Fruit fly (Drosophila melanogaster): Measurements from ENCODE around the gene Gip.
A peak's percentile ranks its signal among the peaks of the same experiment; 100 is the strongest.

Gip gene

DNA sequence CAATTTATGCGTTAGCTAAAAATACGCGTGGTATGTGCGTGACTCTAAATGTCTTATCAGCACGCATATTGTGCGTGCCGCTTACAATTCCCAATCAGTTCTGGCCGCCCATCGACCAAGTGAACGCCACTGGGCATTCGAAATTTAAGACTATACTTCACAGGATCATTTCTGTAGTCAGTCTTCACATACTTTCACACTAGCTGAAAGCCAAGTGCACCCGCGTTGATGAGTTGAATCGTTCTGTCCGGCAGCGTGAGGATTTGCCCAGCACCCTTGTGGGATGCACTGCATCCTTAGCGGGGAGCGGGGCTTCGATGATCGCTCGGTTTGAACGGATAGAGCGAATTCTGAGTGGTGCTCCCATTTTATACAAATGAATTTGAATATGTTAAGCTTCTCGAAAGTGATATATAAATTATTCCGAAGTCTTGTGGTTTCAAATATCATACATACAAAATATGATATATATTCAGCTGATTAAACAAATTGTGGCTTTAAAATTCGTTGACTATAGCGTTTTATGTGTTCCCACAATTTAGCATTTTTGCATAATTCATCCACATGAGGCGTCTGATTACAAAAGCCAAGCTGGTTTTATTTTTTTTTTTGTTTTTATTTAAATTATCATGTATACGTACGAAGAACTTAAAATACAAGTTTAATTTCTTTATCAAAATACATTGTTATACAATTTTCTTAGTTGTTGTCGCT is 18.5 kb upstream of the Gip start:
- TF ChIP-seq Clk (GFP tag; optimal IDR thresholded peaks at IDR 0.05) (no peak), CG1620 (GFP tag; optimal IDR thresholded peaks at IDR 0.05) (no peak), Mnt (GFP tag; optimal IDR thresholded peaks at IDR 0.05) (no peak), tj (GFP tag; optimal IDR thresholded peaks at IDR 0.05) (peak; percentile 98), pad (GFP tag; optimal IDR thresholded peaks at IDR 0.05) (no peak), toe (GFP tag; optimal IDR thresholded peaks at IDR 0.05) (no peak)

dm6 chrX:10340492-10340891 is 10.8 kb upstream of the Gip start:
- TF ChIP-seq pad (GFP tag; optimal IDR thresholded peaks at IDR 0.05) (no peak), CG1620 (GFP tag; optimal IDR thresholded peaks at IDR 0.05) (no peak), CG33017 (tag; optimal IDR thresholded peaks at IDR 0.05) (no peak), cic (GFP tag; optimal IDR thresholded peaks at IDR 0.05) (no peak), CG12768 (GFP tag; optimal IDR thresholded peaks at IDR 0.05) (no peak), tj (GFP tag; optimal IDR thresholded peaks at IDR 0.05) (no peak), CG7101 (tag; optimal IDR thresholded peaks at IDR 0.05) (no peak), kay (GFP tag; ENCODE audit: borderline replicate concordance) (no peak), CG5204 (GFP tag; optimal IDR thresholded peaks at IDR 0.05) (no peak), Mnt (GFP tag; optimal IDR thresholded peaks at IDR 0.05) (no peak)

DNA sequence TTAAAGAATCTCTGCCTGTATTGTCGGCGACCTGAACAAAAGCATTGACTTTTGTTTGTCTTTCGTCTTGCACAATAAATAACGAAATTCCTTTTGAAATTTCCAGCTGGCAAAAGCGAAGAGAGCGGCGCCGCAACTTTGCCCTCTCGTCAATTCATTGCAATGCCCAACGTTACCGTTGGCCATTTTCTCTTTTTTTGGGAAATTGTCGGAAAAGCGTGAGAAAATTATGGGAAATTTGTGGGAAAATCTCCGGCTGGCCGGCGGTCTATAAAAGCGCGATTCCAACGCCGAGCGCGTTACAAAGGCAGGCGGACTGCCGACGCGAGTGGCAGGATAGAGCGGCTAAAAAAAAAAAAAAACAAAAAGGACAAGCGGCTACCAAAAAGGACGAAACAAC is 3.7 kb upstream of the Gip start, which contains the start of gene CG43740:
TSS of gene CG43740 (plus strand) at position 301 of the 400 bp plus-strand sequence.
- TF ChIP-seq CG1620 (GFP tag; optimal IDR thresholded peaks at IDR 0.05): no peak
- TF ChIP-seq Crg-1 (GFP tag; optimal IDR thresholded peaks at IDR 0.05): no peak
- TF ChIP-seq bab1 (GFP tag; optimal IDR thresholded peaks at IDR 0.05): no peak
- TF ChIP-seq CG14711 (tag; optimal IDR thresholded peaks at IDR 0.05): no peak
- TF ChIP-seq Clk (GFP tag; optimal IDR thresholded peaks at IDR 0.05): no peak
- no peak for TF ChIP-seq cnc (optimal IDR thresholded peaks at IDR 0.05)
- no peak for TF ChIP-seq CG33017 (tag; optimal IDR thresholded peaks at IDR 0.05)
- no peak for TF ChIP-seq CG12768 (GFP tag; optimal IDR thresholded peaks at IDR 0.05)
- no peak for TF ChIP-seq ovo (GFP tag; optimal IDR thresholded peaks at IDR 0.05)

dm6 chrX:10331718-10332117 is 2.0 kb upstream of the Gip start, which contains the start of gene CG15306:
CG15306 (minus strand) TSS chrX:10331818.
- no peak for TF ChIP-seq CG7101 (tag; optimal IDR thresholded peaks at IDR 0.05)
- TF ChIP-seq CG12768 (GFP tag; optimal IDR thresholded peaks at IDR 0.05): no peak
- TF ChIP-seq tj (GFP tag; optimal IDR thresholded peaks at IDR 0.05): no peak
- TF ChIP-seq pad (GFP tag; optimal IDR thresholded peaks at IDR 0.05): no peak
- TF ChIP-seq bab1 (GFP tag; optimal IDR thresholded peaks at IDR 0.05): no peak
- TF ChIP-seq CG14711 (tag; optimal IDR thresholded peaks at IDR 0.05): no peak
- no peak for TF ChIP-seq CG33017 (tag; optimal IDR thresholded peaks at IDR 0.05)
- no peak for TF ChIP-seq toe (GFP tag; optimal IDR thresholded peaks at IDR 0.05)
- no peak for TF ChIP-seq CG7045 (GFP tag; optimal IDR thresholded peaks at IDR 0.05)
- no peak for TF ChIP-seq kay (GFP tag; ENCODE audit: borderline replicate concordance)
- TF ChIP-seq Crg-1 (GFP tag; optimal IDR thresholded peaks at IDR 0.05): no peak
- TF ChIP-seq CG1620 (GFP tag; optimal IDR thresholded peaks at IDR 0.05): no peak
- no peak for TF ChIP-seq cnc (optimal IDR thresholded peaks at IDR 0.05)
- no peak for TF ChIP-seq Hr96 (GFP tag; optimal IDR thresholded peaks at IDR 0.05)

dm6 chrX:10326346-10326830 is 3.3 kb downstream of the Gip start, which contains the start of gene CG2909:
CG2909 (plus strand) TSS chrX:10326464.
- no peak for TF ChIP-seq ovo (GFP tag; optimal IDR thresholded peaks at IDR 0.05)
- TF ChIP-seq cic (GFP tag; optimal IDR thresholded peaks at IDR 0.05): no peak
- no peak for TF ChIP-seq CG14711 (tag; optimal IDR thresholded peaks at IDR 0.05)
- peak; percentile 61 for TF ChIP-seq kay (GFP tag; ENCODE audit: borderline replicate concordance)

- peak; percentile 42 for TF ChIP-seq Crg-1 (GFP tag; optimal IDR thresholded peaks at IDR 0.05)
- TF ChIP-seq CG7101 (tag; optimal IDR thresholded peaks at IDR 0.05): no peak
- peak; percentile 48 for TF ChIP-seq CG1620 (GFP tag; optimal IDR thresholded peaks at IDR 0.05)
- no peak for TF ChIP-seq CG7045 (GFP tag; optimal IDR thresholded peaks at IDR 0.05)
- TF ChIP-seq CG11617 (GFP tag; optimal IDR thresholded peaks at IDR 0.05): no peak
- peak; percentile 8 for TF ChIP-seq toe (GFP tag; optimal IDR thresholded peaks at IDR 0.05)
- TF ChIP-seq CG5204 (GFP tag; optimal IDR thresholded peaks at IDR 0.05): peak; percentile 39
- no peak for TF ChIP-seq Clk (GFP tag; optimal IDR thresholded peaks at IDR 0.05)
- TF ChIP-seq Mnt (GFP tag; optimal IDR thresholded peaks at IDR 0.05): peak; percentile 46
- TF ChIP-seq kay (GFP tag; ENCODE audit: borderline replicate concordance): no peak
- TF ChIP-seq pad (GFP tag; optimal IDR thresholded peaks at IDR 0.05): peak; percentile 4
- peak; percentile 39 for TF ChIP-seq bab1 (GFP tag; optimal IDR thresholded peaks at IDR 0.05)
- no peak for TF ChIP-seq tj (GFP tag; optimal IDR thresholded peaks at IDR 0.05)
- no peak for TF ChIP-seq CG12768 (GFP tag; optimal IDR thresholded peaks at IDR 0.05)
- no peak for TF ChIP-seq Hr96 (GFP tag; optimal IDR thresholded peaks at IDR 0.05)
- no peak for TF ChIP-seq ovo (GFP tag; optimal IDR thresholded peaks at IDR 0.05)
- no peak for TF ChIP-seq CG33017 (tag; optimal IDR thresholded peaks at IDR 0.05)
- TF ChIP-seq CG14711 (tag; optimal IDR thresholded peaks at IDR 0.05): no peak
- no peak for TF ChIP-seq cnc (optimal IDR thresholded peaks at IDR 0.05)
- no peak for TF ChIP-seq cic (GFP tag; optimal IDR thresholded peaks at IDR 0.05)
Measured at dm6 chrX:10325567-10326345, 3.9 kb downstream of the Gip start, which contains the start of gene alpha-Man-Ia. alpha-Man-Ia (minus strand) TSS chrX:10325958.

All from whole organism, adult.